Fruit fly (Drosophila melanogaster) whole organism, embryonic: Measurements from ENCODE around the gene CG33795.

Experiments
- CG2875 ChIP-seq: fragments of 200-800 bp; sonication (Bioruptor generic); optimal IDR thresholded peaks from 2 replicates; lab custom pipeline; 2017; ENCODE audit warnings: missing biosample characterization, mild to moderate bottlenecking, missing genetic modification characterization, missing genetic modification reagents
- CG3407 ChIP-seq: fragments of 200-800 bp; sonication (Bioruptor generic); optimal IDR thresholded peaks from 2 replicates; lab custom pipeline; 2018; ENCODE audit warnings: missing biosample characterization, mild to moderate bottlenecking, missing genetic modification characterization
- CG5245 ChIP-seq: fragments of 200-800 bp; sonication (Bioruptor generic); optimal IDR thresholded peaks from 3 replicates; lab custom pipeline; 2016; ENCODE audit warnings: missing biosample characterization, missing genetic modification characterization
- Dip3 ChIP-seq: fragments of 200-800 bp; sonication (Bioruptor generic); optimal IDR thresholded peaks from 3 replicates; lab custom pipeline; 2016; ENCODE audit warnings: missing biosample characterization, missing genetic modification characterization
- Med ChIP-seq: fragments of 200-800 bp; sonication (Bioruptor generic); peaks from one replicate; lab custom pipeline; 2016; ENCODE audit warnings: missing biosample characterization, missing genetic modification characterization, mild to moderate bottlenecking, inconsistent platforms, moderate library complexity
- NC2β ChIP-seq: fragments of 200-800 bp; sonication (Bioruptor generic); optimal IDR thresholded peaks from 2 replicates; lab custom pipeline; 2016; ENCODE audit warnings: missing biosample characterization, missing genetic modification characterization
- Scr ChIP-seq: fragments of 200-800 bp; sonication (Bioruptor generic); IDR thresholded peaks from 2 replicates; pipeline ENCODE4 v1.3.6; 2022; ENCODE audit warnings: missing biosample characterization, missing genetic modification characterization; ENCODE audit not compliant: partially characterized antibody
- cg ChIP-seq: fragments of 200-800 bp; sonication (Bioruptor generic); optimal IDR thresholded peaks from 3 replicates; lab custom pipeline; 2019; ENCODE audit warnings: missing biosample characterization, mild to moderate bottlenecking, missing genetic modification characterization, moderate library complexity
- repo ChIP-seq: fragments of 200-800 bp; sonication (Bioruptor generic); optimal IDR thresholded peaks from 2 replicates; lab custom pipeline; 2016; ENCODE audit warnings: missing biosample characterization, missing genetic modification characterization
- slou ChIP-seq: fragments of 200-800 bp; sonication (Bioruptor generic); optimal IDR thresholded peaks from 3 replicates; lab custom pipeline; 2016; ENCODE audit warnings: missing biosample characterization, missing genetic modification characterization
- stc ChIP-seq: fragments of 200-800 bp; sonication (Bioruptor generic); IDR thresholded peaks from 2 replicates; pipeline ENCODE4 v1.3.6; 2022; ENCODE audit warnings: missing biosample characterization, missing genetic modification characterization
- stwl ChIP-seq: fragments of 200-800 bp; sonication (Bioruptor generic); optimal IDR thresholded peaks from 3 replicates; lab custom pipeline; 2018; ENCODE audit warnings: missing biosample characterization, mild to moderate bottlenecking, missing genetic modification characterization, moderate library complexity

dm6 chr3L:16202550-16202949 lies 31.4 kb upstream of the CG33795 start:
- TF ChIP-seq NC2β (GFP tag; lab: Kevin White, UChicago) (no peak), repo (GFP tag; lab: Kevin White, UChicago) (no peak), Med (GFP tag; lab: Kevin White, UChicago) (peak; percentile 62), stwl (tag; lab: Kevin White, UChicago) (no peak), CG3407 (GFP tag; lab: Kevin White, UChicago) (no peak), cg (GFP tag; lab: Kevin White, UChicago) (no peak), CG5245 (GFP tag; lab: Kevin White, UChicago) (no peak), stc (no peak), Scr (no peak), Dip3 (no peak), slou (GFP tag; lab: Kevin White, UChicago) (no peak), CG2875 (GFP tag; lab: Kevin White, UChicago) (no peak)
